Fruit fly (Drosophila melanogaster): ENCODE data around the gene CG15317.

The CG15317 gene

dm6 chrX:9599158-9600082, 43.1 kb upstream of the CG15317 start (continued):
- TF ChIP-seq CG11695 (GFP tag; IDR thresholded peaks at IDR 0.05) (no peak), crol (GFP tag; IDR thresholded peaks at IDR 0.05) (peak; percentile 63), CG11247 (GFP tag; IDR thresholded peaks at IDR 0.05) (no peak), CG4820 (GFP tag; optimal IDR thresholded peaks at IDR 0.05) (no peak), CG31388 (GFP tag; optimal IDR thresholded peaks at IDR 0.05) (no peak), Hand (GFP tag; optimal IDR thresholded peaks at IDR 0.05) (no peak), cwo (GFP tag; optimal IDR thresholded peaks at IDR 0.05) (no peak), HLH3B (GFP tag; IDR thresholded peaks at IDR 0.05) (no peak), CG12155 (GFP tag; optimal IDR thresholded peaks at IDR 0.05) (no peak), CG3281 (GFP tag; optimal IDR thresholded peaks at IDR 0.05) (no peak), grn (GFP tag; optimal IDR thresholded peaks at IDR 0.05) (peak; percentile 26), sim (GFP tag; IDR thresholded peaks at IDR 0.05) (no peak), Med (GFP tag) (peak; percentile 73), NFAT (GFP tag; IDR thresholded peaks at IDR 0.05) (no peak), Sry-δ (GFP tag; optimal IDR thresholded peaks at IDR 0.05) (no peak), sr (GFP tag; IDR thresholded peaks at IDR 0.05) (peak; percentile 75), CG2712 (tag; optimal IDR thresholded peaks at IDR 0.05) (no peak), CG3065 (GFP tag; optimal IDR thresholded peaks at IDR 0.05) (no peak), Rfx (GFP tag; IDR thresholded peaks at IDR 0.05) (no peak), bsh (GFP tag; optimal IDR thresholded peaks at IDR 0.05) (no peak), CG4617 (GFP tag; optimal IDR thresholded peaks at IDR 0.05; ENCODE audit: borderline replicate concordance) (no peak), Dref (GFP tag; IDR thresholded peaks at IDR 0.05) (no peak), CG17186 (GFP tag; optimal IDR thresholded peaks at IDR 0.05) (no peak), crc (GFP tag; optimal IDR thresholded peaks at IDR 0.05) (no peak), rib (GFP tag; IDR thresholded peaks at IDR 0.05) (no peak), CG11085 (GFP tag; IDR thresholded peaks at IDR 0.05) (no peak), fd96Cb (tag; optimal IDR thresholded peaks at IDR 0.05) (no peak), tx (GFP tag; optimal IDR thresholded peaks at IDR 0.05) (no peak), hth (optimal IDR thresholded peaks at IDR 0.05) (no peak), CG3163 (GFP tag; optimal IDR thresholded peaks at IDR 0.05) (no peak), CG32532 (GFP tag; IDR thresholded peaks at IDR 0.05) (no peak), unc-4 (GFP tag; IDR thresholded peaks at IDR 0.05; ENCODE audit: partially characterized antibody) (no peak), Camta (GFP tag; optimal IDR thresholded peaks at IDR 0.05) (no peak), dysf (GFP tag; IDR thresholded peaks at IDR 0.05) (no peak), emc (GFP tag; optimal IDR thresholded peaks at IDR 0.05) (no peak), nau (GFP tag; optimal IDR thresholded peaks at IDR 0.05) (no peak), MTF-1 (GFP tag; optimal IDR thresholded peaks at IDR 0.05; ENCODE audit: borderline replicate concordance) (no peak), p53 (GFP tag; optimal IDR thresholded peaks at IDR 0.05) (peak; percentile 44), luna (GFP tag; optimal IDR thresholded peaks at IDR 0.05) (no peak), Hey (tag; optimal IDR thresholded peaks at IDR 0.05) (no peak), ken (GFP tag; IDR thresholded peaks at IDR 0.05) (no peak), gro (GFP tag; optimal IDR thresholded peaks at IDR 0.05) (peak; percentile 3), CG13424 (tag; optimal IDR thresholded peaks at IDR 0.05) (no peak), CG12219 (GFP tag; optimal IDR thresholded peaks at IDR 0.05) (no peak), inv (GFP tag; IDR thresholded peaks at IDR 0.05; ENCODE audit: partially characterized antibody) (no peak), Gsc (GFP tag; IDR thresholded peaks at IDR 0.05) (no peak), corto (GFP tag; optimal IDR thresholded peaks at IDR 0.05) (no peak), Oaz (GFP tag; IDR thresholded peaks at IDR 0.05) (no peak), HLH54F (GFP tag; optimal IDR thresholded peaks at IDR 0.05) (no peak), Spps (tag; optimal IDR thresholded peaks at IDR 0.05) (no peak), slou (GFP tag; optimal IDR thresholded peaks at IDR 0.05) (no peak)

Data from whole organism, embryonic.